Fruit fly (Drosophila melanogaster) whole organism, adult: ENCODE data around the gene papi.

Experiments used
- CG11617 ChIP-seq: fragments of 200-800 bp; sonication (Bioruptor generic); optimal IDR thresholded peaks from 2 replicates; lab custom pipeline; 2017; ENCODE audit warnings: mild to moderate bottlenecking, missing biosample characterization, missing genetic modification reagents, missing genetic modification characterization
- CG12768 ChIP-seq: fragments of 200-800 bp; sonication (Bioruptor generic); optimal IDR thresholded peaks from 2 replicates; lab custom pipeline; 2017; ENCODE audit warnings: missing biosample characterization, missing genetic modification characterization, mild to moderate bottlenecking, moderate library complexity, missing genetic modification reagents
- CG14711 ChIP-seq: fragments of 200-800 bp; sonication (Bioruptor generic); optimal IDR thresholded peaks from 2 replicates; lab custom pipeline; 2018; ENCODE audit warnings: missing biosample characterization, mild to moderate bottlenecking, missing genetic modification characterization, moderate library complexity
- CG1620 ChIP-seq: fragments of 200-800 bp; sonication (Bioruptor generic); optimal IDR thresholded peaks from 2 replicates; lab custom pipeline; 2016; ENCODE audit warnings: missing biosample characterization, missing genetic modification characterization
- CG33017 ChIP-seq: fragments of 200-800 bp; sonication (Bioruptor generic); optimal IDR thresholded peaks from 2 replicates; lab custom pipeline; 2018; ENCODE audit warnings: missing biosample characterization, mild to moderate bottlenecking, missing genetic modification characterization, moderate library complexity
- CG5204 ChIP-seq: fragments of 200-800 bp; sonication (Bioruptor generic); optimal IDR thresholded peaks from 2 replicates; lab custom pipeline; 2016; ENCODE audit warnings: missing biosample characterization, missing genetic modification characterization
- CG7045 ChIP-seq: fragments of 200-800 bp; sonication (Bioruptor generic); optimal IDR thresholded peaks from 2 replicates; lab custom pipeline; 2017; ENCODE audit warnings: missing biosample characterization, mild to moderate bottlenecking, missing genetic modification characterization
- CG7101 ChIP-seq: fragments of 200-800 bp; sonication (Bioruptor generic); optimal IDR thresholded peaks from 2 replicates; lab custom pipeline; 2018; ENCODE audit warnings: missing biosample characterization, mild to moderate bottlenecking, missing genetic modification characterization, moderate library complexity
- Clk ChIP-seq: fragments of 200-800 bp; sonication (Bioruptor generic); optimal IDR thresholded peaks from 2 replicates; lab custom pipeline; 2017; ENCODE audit warnings: missing biosample characterization, missing genetic modification characterization
- Crg-1 ChIP-seq: fragments of 200-800 bp; sonication (Bioruptor generic); optimal IDR thresholded peaks from 2 replicates; lab custom pipeline; 2016; ENCODE audit warnings: missing biosample characterization, missing genetic modification characterization
- Hr96 ChIP-seq: fragments of 200-800 bp; sonication (Bioruptor generic); optimal IDR thresholded peaks from 2 replicates; lab custom pipeline; 2016; ENCODE audit warnings: missing biosample characterization, missing genetic modification characterization
- Mnt ChIP-seq: fragments of 200-800 bp; sonication (Bioruptor generic); optimal IDR thresholded peaks from 2 replicates; lab custom pipeline; 2016; ENCODE audit warnings: missing biosample characterization, mild to moderate bottlenecking, missing genetic modification characterization
- bab1 ChIP-seq: fragments of 200-800 bp; sonication (Bioruptor generic); optimal IDR thresholded peaks from 3 replicates; lab custom pipeline; 2019; ENCODE audit warnings: missing biosample characterization, mild to moderate bottlenecking, missing genetic modification characterization, moderate library complexity
- cic ChIP-seq: fragments of 200-800 bp; sonication (Bioruptor generic); optimal IDR thresholded peaks from 2 replicates; lab custom pipeline; 2017; ENCODE audit warnings: missing biosample characterization, mild to moderate bottlenecking, missing genetic modification characterization, moderate library complexity
- cnc ChIP-seq, 2 experiments: fragments of >200 bp; optimal IDR thresholded peaks; 2 replicates each; lab custom pipeline; 2017
- kay ChIP-seq: fragments of 200-800 bp; sonication (Bioruptor generic); peaks from one replicate; lab custom pipeline; 2016; ENCODE audit warnings: missing biosample characterization, missing genetic modification characterization, borderline replicate concordance
- ovo ChIP-seq: fragments of 200-800 bp; sonication (Bioruptor generic); optimal IDR thresholded peaks from 2 replicates; lab custom pipeline; 2016; ENCODE audit warnings: missing biosample characterization, missing genetic modification characterization
- pad ChIP-seq: fragments of 200-800 bp; sonication (Bioruptor generic); optimal IDR thresholded peaks from 3 replicates; lab custom pipeline; 2017; ENCODE audit warnings: missing biosample characterization, missing genetic modification characterization, mild to moderate bottlenecking, moderate library complexity, missing genetic modification reagents
- tj ChIP-seq: fragments of 200-800 bp; sonication (Bioruptor generic); optimal IDR thresholded peaks from 3 replicates; lab custom pipeline; 2017; ENCODE audit warnings: missing biosample characterization, mild to moderate bottlenecking, missing genetic modification characterization, moderate library complexity
- toe ChIP-seq: fragments of 200-800 bp; sonication (Bioruptor generic); optimal IDR thresholded peaks from 2 replicates; lab custom pipeline; 2016; ENCODE audit warnings: missing biosample characterization, missing genetic modification characterization

papi gene

DNA sequence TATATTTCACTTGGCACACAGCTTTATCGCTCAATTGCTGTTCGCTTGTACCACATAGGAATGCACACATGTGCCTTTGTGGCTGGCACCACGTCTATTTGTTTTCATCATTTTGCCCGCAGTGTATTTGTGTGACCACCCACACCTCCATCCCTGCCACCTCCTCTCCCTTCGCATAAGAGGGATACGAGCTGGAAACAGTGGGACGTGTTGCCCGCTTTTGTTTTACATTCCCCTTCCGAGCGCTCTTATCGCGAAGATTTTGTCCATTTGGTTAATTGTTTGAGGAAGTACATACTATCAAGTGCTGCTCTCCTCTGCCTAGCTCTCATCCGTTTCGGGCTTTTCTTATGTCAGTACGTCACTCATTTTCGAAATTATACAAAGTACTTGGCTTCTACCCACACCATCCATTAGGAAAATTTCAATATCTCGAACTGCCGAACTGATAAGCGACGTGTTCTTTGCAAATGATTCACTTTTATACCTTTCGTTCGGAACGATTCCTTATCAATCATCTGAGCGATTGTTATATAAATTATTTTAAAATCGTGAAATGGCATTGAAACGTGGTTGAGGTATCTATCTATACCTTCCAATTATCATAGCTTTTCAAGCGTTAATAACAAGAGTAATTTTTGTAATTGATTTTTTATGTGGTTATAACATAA, 7.8 kb downstream of the papi start:
- TF ChIP-seq kay (peak; percentile 1), pad (GFP tag; lab: Kevin White, UChicago) (peak; percentile 39), bab1 (no peak), cic (peak; percentile 61), Mnt (GFP tag; lab: Kevin White, UChicago) (peak; percentile 51), CG12768 (GFP tag; lab: Kevin White, UChicago) (peak; percentile 66), cnc (optimal IDR thresholded peaks at IDR 0.05; lab: Kevin White, UChicago) (no peak), Clk (no peak), CG33017 (tag; lab: Kevin White, UChicago) (no peak)

DNA sequence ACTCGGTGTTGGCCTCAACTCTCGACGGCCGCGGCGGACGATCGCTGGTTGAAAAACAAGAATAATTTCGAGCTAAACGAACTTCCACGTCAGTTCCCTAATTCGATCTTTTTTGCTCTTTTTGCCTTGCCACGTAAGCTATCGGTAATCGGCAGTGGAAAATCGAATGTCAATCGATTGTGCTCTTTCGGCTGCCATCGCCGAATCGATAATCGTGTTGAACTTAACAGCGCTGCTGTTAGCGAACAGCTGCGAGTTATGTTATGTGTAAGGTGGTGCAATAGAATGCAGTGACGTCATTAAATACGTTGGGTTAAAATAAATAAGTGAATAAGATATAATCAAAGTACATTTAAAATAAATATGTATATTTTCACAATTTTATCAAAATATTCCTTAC, 16.2 kb downstream of the papi start, which contains the start of gene Sec24CD:
Sec24CD (minus strand) TSS at position 123 of the 400 bp plus-strand sequence.
- TF ChIP-seq Clk (no peak), CG12768 (GFP tag; lab: Kevin White, UChicago) (peak; percentile 39), CG1620 (GFP tag; lab: Kevin White, UChicago) (no peak), cic (peak; percentile 69), tj (GFP tag; lab: Kevin White, UChicago) (peak; percentile 22), bab1 (peak; percentile 69), Hr96 (GFP tag; lab: Kevin White, UChicago) (no peak), kay (peak; percentile 97), CG7101 (peak; percentile 30), Mnt (GFP tag; lab: Kevin White, UChicago) (peak; percentile 33)

DNA sequence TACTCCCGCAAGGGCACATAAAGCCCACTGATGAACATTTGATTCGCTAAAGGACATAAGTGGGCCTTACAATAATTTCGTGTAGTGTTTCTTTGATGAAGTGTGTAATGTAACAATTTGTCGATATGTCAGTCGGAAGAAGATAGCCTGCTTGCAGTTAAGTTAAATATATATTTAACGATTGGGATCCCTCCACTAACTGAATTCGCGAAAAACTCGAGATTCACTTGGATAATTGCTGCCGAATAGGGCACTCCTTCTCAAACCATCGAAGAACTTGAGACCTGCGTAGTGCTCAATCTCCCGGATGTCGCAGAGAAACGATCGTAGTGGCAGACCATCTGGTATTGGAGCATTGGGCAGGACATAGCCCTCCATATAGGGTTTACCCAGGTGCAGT, 17.6 kb downstream of the papi start, which contains the start of gene Tengl3:
Tengl3 (minus strand) TSS at position 101 of the 400 bp plus-strand sequence.
- TF ChIP-seq Clk (no peak), pad (GFP tag; lab: Kevin White, UChicago) (no peak), cnc (optimal IDR thresholded peaks at IDR 0.05; lab: Kevin White, UChicago) (no peak), CG5204 (GFP tag; lab: Kevin White, UChicago) (no peak)

DNA sequence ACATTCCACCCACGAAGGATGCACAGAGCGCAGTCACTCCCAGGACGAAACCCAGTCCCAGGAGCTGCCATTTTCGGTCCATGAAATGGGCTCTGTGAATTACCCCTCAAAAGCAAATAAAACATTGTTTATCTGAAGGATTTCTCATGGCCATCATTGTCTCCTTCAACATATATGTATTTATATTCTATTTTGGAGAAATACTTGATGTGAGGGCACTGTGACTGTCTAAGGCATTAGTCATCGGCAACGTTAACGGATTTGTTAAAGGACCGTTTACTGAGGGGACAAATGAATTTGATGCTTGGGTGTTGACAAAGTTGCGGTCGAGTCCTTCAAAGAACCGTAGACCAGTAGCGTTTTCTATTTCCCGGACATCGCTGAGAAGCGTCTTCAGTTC, 18.7 kb downstream of the papi start, which contains the start of gene Tengl2:
Tengl2 (minus strand) TSS at position 101 of the 400 bp plus-strand sequence.
- TF ChIP-seq Mnt (GFP tag; lab: Kevin White, UChicago) (no peak), CG12768 (GFP tag; lab: Kevin White, UChicago) (no peak), CG33017 (tag; lab: Kevin White, UChicago) (no peak), pad (GFP tag; lab: Kevin White, UChicago) (no peak), cnc (optimal IDR thresholded peaks at IDR 0.05; lab: Kevin White, UChicago) (no peak), CG7101 (no peak), CG14711 (tag; lab: Kevin White, UChicago) (no peak), Hr96 (GFP tag; lab: Kevin White, UChicago) (no peak), bab1 (no peak), toe (GFP tag; lab: Kevin White, UChicago) (no peak), CG1620 (GFP tag; lab: Kevin White, UChicago) (no peak), ovo (GFP tag; lab: Kevin White, UChicago) (no peak), kay (no peak), cic (no peak), tj (GFP tag; lab: Kevin White, UChicago) (no peak), CG7045 (GFP tag; lab: Kevin White, UChicago) (no peak), Crg-1 (GFP tag; lab: Kevin White, UChicago) (no peak), CG5204 (GFP tag; lab: Kevin White, UChicago) (no peak), CG11617 (GFP tag; lab: Kevin White, UChicago) (no peak)

DNA sequence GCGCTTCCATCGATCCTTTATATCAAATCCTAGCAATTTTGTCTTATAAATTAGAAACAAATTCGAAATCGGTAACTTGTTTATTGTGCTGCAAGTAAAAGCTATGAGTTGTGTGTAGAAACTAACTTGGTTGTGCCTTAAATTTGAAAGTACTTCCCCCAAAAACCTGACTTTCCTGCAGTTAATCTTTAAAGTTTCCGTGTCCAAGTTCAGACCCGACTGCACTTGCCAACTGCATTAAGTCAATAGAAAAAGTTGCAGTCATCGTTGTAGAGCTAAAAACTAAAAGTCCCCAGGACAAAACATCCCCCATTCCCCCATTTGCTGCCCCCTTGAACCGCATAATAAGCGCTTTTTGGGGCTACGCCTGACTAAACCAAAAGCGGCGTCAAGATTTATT, 19.9 kb downstream of the papi start, which contains the start of gene Tengl1:
Tengl1 (minus strand) TSS at position 101 of the 400 bp plus-strand sequence.
- no peak for TF ChIP-seq CG14711 (tag; lab: Kevin White, UChicago)

DNA sequence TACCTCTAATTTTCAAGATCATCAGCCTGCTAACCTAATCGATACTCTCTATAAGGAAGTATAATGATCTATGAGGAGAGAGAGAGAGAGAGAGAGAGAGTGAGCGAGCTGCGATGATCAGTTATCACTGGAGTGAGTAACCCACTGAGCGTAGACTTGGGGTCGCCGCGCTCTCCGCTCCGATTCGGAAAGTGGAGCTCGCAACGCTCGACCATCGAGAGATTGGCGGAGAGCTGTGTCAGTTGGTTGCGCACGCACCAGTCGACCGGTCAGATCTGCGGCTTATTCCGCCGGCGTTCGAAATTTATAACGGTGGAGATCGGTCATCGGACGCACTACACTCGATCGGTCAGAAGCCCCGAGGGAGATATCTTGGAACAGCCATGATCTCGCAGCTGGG, 21.6 kb downstream of the papi start, which contains the start of gene CG4267:
CG4267 (plus strand) TSS at position 240 of the 400 bp plus-strand sequence.
- TF ChIP-seq Hr96 (GFP tag; lab: Kevin White, UChicago), result no peak
- TF ChIP-seq ovo (GFP tag; lab: Kevin White, UChicago), result peak; percentile 27

DNA sequence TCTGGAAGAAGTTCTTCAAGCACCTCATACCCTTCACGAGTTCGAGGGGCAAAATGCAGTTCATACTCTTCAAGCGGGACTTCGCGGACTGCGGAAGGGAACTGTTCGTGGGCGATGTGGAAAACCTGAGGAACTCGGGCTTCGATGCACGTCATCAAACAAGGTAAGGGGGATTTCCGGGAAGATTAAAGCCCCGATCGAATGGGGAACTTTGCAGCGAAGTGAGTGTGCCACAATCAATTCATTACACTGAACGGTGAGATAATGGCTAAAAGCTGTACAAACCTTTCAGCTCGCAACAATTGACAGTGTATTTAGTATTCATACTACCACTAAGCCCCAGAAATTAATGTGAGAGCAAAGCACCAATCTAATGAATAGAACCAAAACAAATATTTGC, 22.2 kb downstream of the papi start:
- TF ChIP-seq CG7045 (GFP tag; lab: Kevin White, UChicago), result no peak
- no peak for TF ChIP-seq bab1
- TF ChIP-seq Crg-1 (GFP tag; lab: Kevin White, UChicago), result no peak

DNA sequence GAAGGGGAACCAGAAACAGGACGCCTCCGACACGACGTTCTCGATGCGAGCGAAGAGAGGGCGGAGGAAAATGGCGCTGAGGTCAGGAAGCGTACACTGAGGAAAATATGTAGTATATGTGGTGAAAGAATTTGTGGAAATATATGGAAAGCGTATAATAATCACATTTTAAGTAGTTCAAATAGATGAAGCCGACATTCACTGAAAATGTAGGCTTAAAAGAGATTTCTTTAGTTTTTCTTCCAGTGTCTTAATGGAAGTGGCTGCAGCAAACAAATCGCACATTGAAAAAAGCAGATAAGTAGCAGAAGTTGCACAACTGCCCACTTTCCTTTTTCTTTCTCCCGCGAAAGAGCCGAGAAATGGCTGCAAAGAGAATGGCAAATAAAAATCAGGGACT, 29.0 kb downstream of the papi start:
- no peak for TF ChIP-seq CG11617 (GFP tag; lab: Kevin White, UChicago)
- TF ChIP-seq bab1, result no peak
- no peak for TF ChIP-seq CG5204 (GFP tag; lab: Kevin White, UChicago)
- TF ChIP-seq cic, result no peak
- TF ChIP-seq ovo (GFP tag; lab: Kevin White, UChicago), result no peak
- no peak for TF ChIP-seq Crg-1 (GFP tag; lab: Kevin White, UChicago)
- no peak for TF ChIP-seq cnc (optimal IDR thresholded peaks at IDR 0.05; lab: Kevin White, UChicago)
- no peak for TF ChIP-seq kay
- TF ChIP-seq CG12768 (GFP tag; lab: Kevin White, UChicago), result no peak
- TF ChIP-seq pad (GFP tag; lab: Kevin White, UChicago), result no peak
- no peak for TF ChIP-seq CG7045 (GFP tag; lab: Kevin White, UChicago)
- TF ChIP-seq CG14711 (tag; lab: Kevin White, UChicago), result no peak
- TF ChIP-seq CG7101, result no peak
- no peak for TF ChIP-seq CG33017 (tag; lab: Kevin White, UChicago)
- no peak for TF ChIP-seq CG1620 (GFP tag; lab: Kevin White, UChicago)
- no peak for TF ChIP-seq tj (GFP tag; lab: Kevin White, UChicago)
- no peak for TF ChIP-seq Mnt (GFP tag; lab: Kevin White, UChicago)
- TF ChIP-seq Clk, result no peak
